Worm (Caenorhabditis elegans) whole organism, L1 larva: ENCODE results near the gene gro-1.

Experiments used
- alr-1 ChIP-seq: fragments of 200-800 bp; sonication (Bioruptor generic); optimal IDR thresholded peaks from 2 replicates; lab custom pipeline; 2018; ENCODE audit warnings: borderline replicate concordance, mild to moderate bottlenecking, missing genetic modification characterization, missing compliant biosample characterization
- ama-1 ChIP-seq: fragments of 150-350 bp; optimal IDR thresholded peaks from 2 replicates; lab custom pipeline; 2014
- dpl-1 ChIP-seq, 3 experiments: fragments of 150-350 bp in 2 of 3; sonication (generic microtip) in 1 of 3; optimal IDR thresholded peaks; 2 replicates each; lab custom pipeline; 2014 to 2017; ENCODE audit warnings: missing biosample characterization in 3 of 3, missing genetic modification characterization in 3 of 3, missing genetic modification reagents in 3 of 3
- egl-27 ChIP-seq, 2 experiments: fragments of 150-350 bp in 1 of 2; sonication (generic microtip); optimal IDR thresholded peaks; 3 replicates each; lab custom pipeline; 2017 to 2018; ENCODE audit warnings: missing biosample characterization in 2 of 2, missing genetic modification characterization in 2 of 2, missing genetic modification reagents in 2 of 2
- ets-5 ChIP-seq: fragments of 200-800 bp; sonication (Bioruptor generic); IDR thresholded peaks from 2 replicates; pipeline ENCODE4 v1.3.6; 2022; ENCODE audit warnings: missing genetic modification characterization, missing compliant biosample characterization
- mdl-1 ChIP-seq, 2 experiments: fragments of 150-350 bp; optimal IDR thresholded peaks; 2 replicates each; lab custom pipeline; 2014 to 2017; ENCODE audit warnings: missing biosample characterization in 2 of 2, missing genetic modification characterization in 2 of 2, inconsistent platforms in 1 of 2
- nhr-76 ChIP-seq: sonication (generic microtip); optimal IDR thresholded peaks from 2 replicates; lab custom pipeline; 2017; ENCODE audit warnings: missing biosample characterization, missing genetic modification characterization
- nhr-90 ChIP-seq: sonication (generic microtip); optimal IDR thresholded peaks from 2 replicates; lab custom pipeline; 2016; ENCODE audit warnings: mild to moderate bottlenecking, missing genetic modification characterization, missing compliant biosample characterization; ENCODE audit not compliant: poor library complexity
- snpc-4 ChIP-seq: fragments of 150-350 bp; optimal IDR thresholded peaks from 2 replicates; lab custom pipeline; 2014; ENCODE audit warnings: missing biosample characterization, missing genetic modification characterization
- zag-1 ChIP-seq: fragments of 150-350 bp; optimal IDR thresholded peaks from 2 replicates; lab custom pipeline; 2014; ENCODE audit warnings: missing biosample characterization, missing genetic modification characterization

DNA sequence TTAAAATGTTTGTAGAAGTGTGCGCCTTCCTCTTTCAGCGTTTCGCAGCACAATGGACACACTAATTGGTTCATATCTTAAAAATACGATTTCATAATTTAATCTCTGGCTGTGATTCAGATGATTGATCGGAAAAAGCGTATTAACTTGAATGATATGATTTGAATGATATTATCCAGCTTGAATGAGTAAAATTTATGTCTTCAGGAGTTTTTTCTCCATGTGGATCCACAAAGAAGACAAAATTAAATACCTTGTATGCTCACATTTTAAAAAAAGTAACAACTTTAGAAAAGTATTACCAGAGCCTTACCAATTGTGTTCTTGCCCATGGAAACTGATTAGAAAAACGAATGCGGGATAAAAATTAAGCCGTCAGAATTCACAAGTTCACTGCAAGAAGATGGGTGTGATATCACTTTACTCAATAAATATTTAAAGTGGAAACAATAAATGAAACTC is 8.5 kb downstream of the gro-1 start, which contains the start of gene ztf-8:
- TF ChIP-seq snpc-4 (tag; lab: Kevin White, UChicago) = no peak
- TF ChIP-seq ama-1 (lab: Kevin White, UChicago) = peak; percentile 87
- TF ChIP-seq nhr-90 (tag; lab: Kevin White, UChicago) = peak; percentile 5
- no peak for TF ChIP-seq egl-27 (tag; optimal IDR thresholded peaks at IDR 0.05; lab: Kevin White, UChicago)
- TF ChIP-seq dpl-1 (GFP tag; optimal IDR thresholded peaks at IDR 0.05; lab: Kevin White, UChicago) = peak in 1 of 3 experiments; percentile 6
- no peak for TF ChIP-seq ets-5
- TF ChIP-seq zag-1 = no peak
- TF ChIP-seq alr-1 (tag; lab: Kevin White, UChicago) = no peak
- TF ChIP-seq mdl-1 (tag; optimal IDR thresholded peaks at IDR 0.05; lab: Kevin White, UChicago) = no peak
- no peak for TF ChIP-seq nhr-76 (tag; lab: Kevin White, UChicago)
